Worm (Caenorhabditis elegans) whole organism, early embryonic: ENCODE results near the gene C29F7.2.

Source experiments
- B0310.2 ChIP-seq: sonication (generic microtip); optimal IDR thresholded peaks from 2 replicates; lab custom pipeline; 2016; ENCODE audit warnings: mild to moderate bottlenecking, missing genetic modification characterization, missing compliant biosample characterization
- F13C5.2 ChIP-seq: sonication (generic microtip); optimal IDR thresholded peaks from 2 replicates; lab custom pipeline; 2017; ENCODE audit warnings: mild to moderate bottlenecking, missing genetic modification characterization, inconsistent platforms, missing compliant biosample characterization
- aly-1 ChIP-seq: sonication (generic microtip); optimal IDR thresholded peaks from 2 replicates; lab custom pipeline; 2016; ENCODE audit warnings: missing genetic modification characterization, missing compliant biosample characterization
- ama-1 ChIP-seq: fragments of 150-350 bp; optimal IDR thresholded peaks from 2 replicates; lab custom pipeline; 2014
- ceh-13 ChIP-seq: fragments of 200-800 bp; sonication (Bioruptor generic); optimal IDR thresholded peaks from 2 replicates; lab custom pipeline; 2018; ENCODE audit warnings: mild to moderate bottlenecking, missing genetic modification characterization, missing compliant biosample characterization
- ceh-36 ChIP-seq: sonication (generic microtip); optimal IDR thresholded peaks from 2 replicates; lab custom pipeline; 2016; ENCODE audit warnings: missing genetic modification characterization, inconsistent platforms, missing compliant biosample characterization
- ets-7 ChIP-seq: sonication (generic microtip); optimal IDR thresholded peaks from 2 replicates; lab custom pipeline; 2016; ENCODE audit warnings: missing genotype, missing genetic modification characterization, missing compliant biosample characterization
- hmbx-1 ChIP-seq: sonication (generic microtip); optimal IDR thresholded peaks from 2 replicates; lab custom pipeline; 2016; ENCODE audit warnings: mild to moderate bottlenecking, missing genetic modification characterization, missing compliant biosample characterization
- hmg-4 ChIP-seq: fragments of 200-800 bp; sonication (Bioruptor generic); optimal IDR thresholded peaks from 2 replicates; lab custom pipeline; 2018; ENCODE audit warnings: mild to moderate bottlenecking, missing genetic modification characterization, missing compliant biosample characterization
- hnd-1 ChIP-seq: sonication (generic microtip); optimal IDR thresholded peaks from 2 replicates; lab custom pipeline; 2016; ENCODE audit warnings: missing genetic modification characterization, missing compliant biosample characterization
- pes-1 ChIP-seq: fragments of 200-800 bp; sonication (Bioruptor generic); IDR thresholded peaks from 2 replicates; pipeline ENCODE4 v1.3.6; 2022; ENCODE audit warnings: missing genetic modification reagents, missing genetic modification characterization, missing compliant biosample characterization
- scrt-1 ChIP-seq: fragments of 200-800 bp; sonication (Bioruptor generic); IDR thresholded peaks from 2 replicates; pipeline ENCODE4 v1.3.6; 2022; ENCODE audit warnings: missing genetic modification characterization, missing compliant biosample characterization
- tbx-11 ChIP-seq: fragments of 200-800 bp; sonication (Bioruptor generic); IDR thresholded peaks from 2 replicates; pipeline ENCODE4 v1.3.6; 2022; ENCODE audit warnings: missing genetic modification characterization, missing compliant biosample characterization
- tbx-37 ChIP-seq: fragments of 200-800 bp; sonication (Bioruptor generic); conservative IDR thresholded peaks from 2 replicates; pipeline ENCODE4 v1.3.6; 2022; ENCODE audit warnings: missing genetic modification reagents, missing genetic modification characterization, missing compliant biosample characterization
- tra-4 ChIP-seq: sonication (generic microtip); optimal IDR thresholded peaks from 2 replicates; lab custom pipeline; 2017; ENCODE audit warnings: missing genetic modification characterization, missing compliant biosample characterization

Gene C29F7.2

DNA sequence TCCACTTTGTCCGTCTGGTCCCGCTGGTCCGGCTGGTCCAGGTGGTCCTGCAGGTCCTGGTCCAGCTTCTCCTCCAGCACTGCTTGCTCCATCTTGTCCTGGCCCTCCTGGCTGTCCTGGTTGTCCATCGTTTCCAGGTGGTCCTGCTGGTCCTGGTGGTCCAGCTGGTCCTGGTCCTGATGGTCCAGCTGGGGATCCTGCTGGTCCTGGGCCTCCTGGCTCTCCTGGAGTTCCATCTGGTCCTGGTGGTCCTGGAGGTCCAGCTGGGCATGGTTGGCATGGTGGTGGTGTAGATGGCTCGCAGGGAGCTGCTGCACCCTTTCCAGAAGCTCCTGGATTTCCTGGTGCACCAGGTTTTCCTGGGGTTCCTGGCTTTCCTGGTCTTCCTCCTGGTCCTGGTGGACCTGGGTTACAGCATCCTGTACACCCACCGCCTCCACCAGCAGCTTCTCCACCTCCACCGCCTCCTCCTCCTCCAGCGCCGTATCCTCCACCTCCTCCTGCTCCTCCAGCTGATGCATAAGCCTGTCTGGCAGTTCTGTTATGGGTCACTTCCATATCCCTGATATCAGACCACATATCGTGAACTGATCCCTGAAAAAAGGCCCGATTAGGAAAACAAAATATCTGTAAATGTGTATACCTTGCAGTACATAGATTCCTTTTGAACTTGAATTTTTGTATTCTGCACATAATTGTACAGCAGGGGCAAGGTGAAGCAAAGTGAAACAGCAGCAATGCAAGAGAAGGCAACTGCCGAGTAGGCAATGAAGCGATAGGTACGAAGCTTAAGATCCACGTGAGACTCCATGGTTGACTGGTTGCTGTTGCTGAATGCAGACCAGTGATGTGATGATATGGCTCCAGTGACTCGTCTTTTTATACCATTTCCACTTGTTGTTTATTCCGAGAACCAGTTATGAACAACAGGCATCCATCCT, 51.3 kb downstream of the C29F7.2 start, which contains the start of gene col-183:
col-183 (minus strand) TSS at position 839 of the 941 bp plus-strand sequence.
- TF ChIP-seq tbx-11 (GFP tag; lab: Robert Waterston, UW) (no peak), hnd-1 (tag; lab: Kevin White, UChicago) (no peak), pes-1 (GFP tag; lab: Robert Waterston, UW) (no peak), B0310.2 (no peak), F13C5.2 (tag; lab: Kevin White, UChicago) (no peak), ets-7 (tag; lab: Kevin White, UChicago) (no peak), ceh-13 (GFP tag; lab: Kevin White, UChicago) (no peak), ceh-36 (tag; lab: Kevin White, UChicago) (no peak), scrt-1 (GFP tag; lab: Robert Waterston, UW) (no peak), hmg-4 (GFP tag; lab: Kevin White, UChicago) (no peak), tbx-37 (GFP tag; lab: Robert Waterston, UW) (no peak), ama-1 (lab: Kevin White, UChicago) (no peak), hmbx-1 (tag; lab: Kevin White, UChicago) (no peak), tra-4 (tag; lab: Kevin White, UChicago) (no peak), aly-1 (tag; lab: Kevin White, UChicago) (no peak)
